Fruit fly (Drosophila melanogaster): ENCODE measurements around the gene Gba1a.

The Gba1a gene

dm6 chr3R:23657357-23658318, 42.8 kb upstream of the Gba1a start (continued):
- no peak for TF ChIP-seq fd85E (GFP tag; optimal IDR thresholded peaks at IDR 0.05)
- TF ChIP-seq net (GFP tag; optimal IDR thresholded peaks at IDR 0.05) = peak; percentile 24
- no peak for TF ChIP-seq salr (GFP tag; optimal IDR thresholded peaks at IDR 0.05)
- peak; percentile 33 for TF ChIP-seq spab (GFP tag; optimal IDR thresholded peaks at IDR 0.05)
- peak; percentile 35 for TF ChIP-seq CG6808 (GFP tag; optimal IDR thresholded peaks at IDR 0.05)
- TF ChIP-seq CG8632 (GFP tag; optimal IDR thresholded peaks at IDR 0.05) = peak; percentile 54
- peak; percentile 29 for TF ChIP-seq CG3919 (GFP tag; optimal IDR thresholded peaks at IDR 0.05)
- no peak for TF ChIP-seq topi (GFP tag; optimal IDR thresholded peaks at IDR 0.05)
- TF ChIP-seq CG16779 (tag; optimal IDR thresholded peaks at IDR 0.05) = no peak
- TF ChIP-seq Met (GFP tag; optimal IDR thresholded peaks at IDR 0.05) = no peak
- peak; percentile 6 for TF ChIP-seq Blimp-1 (GFP tag; optimal IDR thresholded peaks at IDR 0.05)
- TF ChIP-seq Hr38 (GFP tag; optimal IDR thresholded peaks at IDR 0.05) = no peak
- peak in 1 of 2 experiments; percentile 8 for TF ChIP-seq ss (GFP tag; optimal IDR thresholded peaks at IDR 0.05)
- TF ChIP-seq Sox102F (GFP tag; optimal IDR thresholded peaks at IDR 0.05) = no peak
- peak; percentile 23 for TF ChIP-seq achi (GFP tag; optimal IDR thresholded peaks at IDR 0.05)
- TF ChIP-seq CG6163 (GFP tag; IDR thresholded peaks at IDR 0.05) = peak; percentile 35; the same call in 1 of the 3 replicates
- TF ChIP-seq CG8119 (GFP tag; IDR thresholded peaks at IDR 0.05) = no peak
- TF ChIP-seq CG6276 (GFP tag; optimal IDR thresholded peaks at IDR 0.05) = peak; percentile 19
- TF ChIP-seq svp (GFP tag) = peak; percentile 94

- TF ChIP-seq CG8319 (GFP tag; optimal IDR thresholded peaks at IDR 0.05) (no peak), spab (GFP tag; optimal IDR thresholded peaks at IDR 0.05) (no peak), svp (GFP tag) (no peak), pdm3 (GFP tag; optimal IDR thresholded peaks at IDR 0.05) (no peak), Hr39 (GFP tag; optimal IDR thresholded peaks at IDR 0.05) (no peak), Sox102F (GFP tag; optimal IDR thresholded peaks at IDR 0.05) (no peak), CG6163 (GFP tag; IDR thresholded peaks at IDR 0.05) (no peak), topi (GFP tag; optimal IDR thresholded peaks at IDR 0.05) (no peak), CG9139 (GFP tag; optimal IDR thresholded peaks at IDR 0.05) (no peak), ss (GFP tag; optimal IDR thresholded peaks at IDR 0.05) (no peak), CG6792 (GFP tag; optimal IDR thresholded peaks at IDR 0.05) (no peak), Ets21C (GFP tag; optimal IDR thresholded peaks at IDR 0.05) (no peak), CG8632 (GFP tag; optimal IDR thresholded peaks at IDR 0.05) (no peak), CG6854 (GFP tag; optimal IDR thresholded peaks at IDR 0.05) (no peak), lz (GFP tag; optimal IDR thresholded peaks at IDR 0.05) (no peak), CG4318 (GFP tag; optimal IDR thresholded peaks at IDR 0.05) (no peak)
These were observed 41.5 kb upstream of the Gba1a start for dm6 chr3R:23658948-23659347.

dm6 chr3R:23659598-23659997, 40.8 kb upstream of the Gba1a start:
- TF ChIP-seq CG32006 (GFP tag; optimal IDR thresholded peaks at IDR 0.05) (peak; percentile 13), achi (GFP tag; optimal IDR thresholded peaks at IDR 0.05) (no peak), CG15336 (GFP tag; IDR thresholded peaks at IDR 0.05) (0 out of 2 replicates have a peak, but pooled peaks have one; percentile 12), Sox14 (GFP tag; optimal IDR thresholded peaks at IDR 0.05) (no peak)

- no peak for TF ChIP-seq eg (GFP tag; IDR thresholded peaks at IDR 0.05)
- TF ChIP-seq Eip78C (GFP tag) = peak; percentile 26
These were observed 37.6 kb upstream of the Gba1a start for dm6 chr3R:23662782-23663181.

Data from whole organism, prepupa.